Fruit fly (Drosophila melanogaster) whole organism, embryonic: ENCODE data around the gene Gr28a.
A peak's percentile ranks its signal among the peaks of the same experiment; 100 is the strongest.

Source experiments
- Aef1 ChIP-seq: fragments of 200-800 bp; sonication (Bioruptor generic); IDR thresholded peaks from 3 replicates; pipeline ENCODE4 v1.3.6; 2022; ENCODE audit warnings: missing biosample characterization, missing genetic modification characterization
- Asciz ChIP-seq: fragments of 200-800 bp; sonication (Bioruptor generic); optimal IDR thresholded peaks from 2 replicates; lab custom pipeline; 2017; ENCODE audit warnings: missing biosample characterization, mild to moderate bottlenecking, missing genetic modification characterization, missing genetic modification reagents
- Atf3 ChIP-seq: fragments of 200-800 bp; sonication (Bioruptor generic); optimal IDR thresholded peaks from 3 replicates; lab custom pipeline; 2016; ENCODE audit warnings: missing biosample characterization, missing genetic modification characterization
- Blimp-1 ChIP-seq: fragments of 200-800 bp; sonication (Bioruptor generic); optimal IDR thresholded peaks from 3 replicates; lab custom pipeline; 2018; ENCODE audit warnings: missing biosample characterization, missing genetic modification characterization, mild to moderate bottlenecking, moderate library complexity, missing genetic modification reagents
- CG10321 ChIP-seq: fragments of 200-800 bp; sonication (Bioruptor generic); IDR thresholded peaks from 2 replicates; pipeline ENCODE4 v1.3.6; 2022; ENCODE audit warnings: missing biosample characterization, missing genetic modification characterization
- CG11093 ChIP-seq: fragments of 200-800 bp; sonication (Bioruptor generic); IDR thresholded peaks from 3 replicates; pipeline ENCODE4 v1.3.6; 2022; ENCODE audit warnings: missing biosample characterization, missing genetic modification characterization
- CG11504 ChIP-seq: fragments of 200-800 bp; sonication (Bioruptor generic); optimal IDR thresholded peaks from 3 replicates; lab custom pipeline; 2019; ENCODE audit warnings: missing biosample characterization, mild to moderate bottlenecking, missing genetic modification characterization, moderate library complexity
- CG11560 ChIP-seq: fragments of 200-800 bp; sonication (Bioruptor generic); IDR thresholded peaks from 3 replicates; pipeline ENCODE4 v1.3.6; 2022; ENCODE audit warnings: missing biosample characterization, missing genetic modification characterization
- CG11695 ChIP-seq: fragments of 200-800 bp; sonication (Bioruptor generic); IDR thresholded peaks from 3 replicates; pipeline ENCODE4 v1.3.6; 2022; ENCODE audit warnings: missing biosample characterization, missing genetic modification characterization
- CG12942 ChIP-seq: fragments of 200-800 bp; sonication (Bioruptor generic); optimal IDR thresholded peaks from 3 replicates; lab custom pipeline; 2016; ENCODE audit warnings: missing biosample characterization, missing genetic modification characterization
- CG13424 ChIP-seq: fragments of 200-800 bp; sonication (Bioruptor generic); optimal IDR thresholded peaks from 2 replicates; lab custom pipeline; 2019; ENCODE audit warnings: missing biosample characterization, mild to moderate bottlenecking, missing genetic modification characterization, moderate library complexity
- CG14710 ChIP-seq: fragments of 200-800 bp; sonication (Bioruptor generic); optimal IDR thresholded peaks from 3 replicates; lab custom pipeline; 2019; ENCODE audit warnings: missing biosample characterization, mild to moderate bottlenecking, missing genetic modification characterization, moderate library complexity
- CG15269 ChIP-seq: fragments of 200-800 bp; sonication (Bioruptor generic); optimal IDR thresholded peaks from 2 replicates; lab custom pipeline; 2018; ENCODE audit warnings: missing biosample characterization, mild to moderate bottlenecking, missing genetic modification characterization, moderate library complexity
- CG18262 ChIP-seq: fragments of 200-800 bp; optimal IDR thresholded peaks from 3 replicates; lab custom pipeline; 2019; ENCODE audit warnings: missing biosample characterization, mild to moderate bottlenecking, missing genetic modification characterization, moderate library complexity
- CG1832 ChIP-seq: fragments of 200-800 bp; sonication (Bioruptor generic); optimal IDR thresholded peaks from 2 replicates; lab custom pipeline; 2017; ENCODE audit warnings: missing biosample characterization, mild to moderate bottlenecking, missing genetic modification characterization, inconsistent platforms
- CG18599 ChIP-seq: fragments of 200-800 bp; sonication (Bioruptor generic); optimal IDR thresholded peaks from 3 replicates; lab custom pipeline; 2017; ENCODE audit warnings: missing biosample characterization, missing genetic modification characterization, mild to moderate bottlenecking, moderate library complexity, missing genetic modification reagents
- CG31388 ChIP-seq: fragments of 200-800 bp; sonication (Bioruptor generic); optimal IDR thresholded peaks from 2 replicates; lab custom pipeline; 2016; ENCODE audit warnings: missing biosample characterization, missing genetic modification characterization
- CG4404 ChIP-seq: fragments of 200-800 bp; sonication (Bioruptor generic); IDR thresholded peaks from 2 replicates; pipeline ENCODE4 v1.3.6; 2022; ENCODE audit warnings: missing biosample characterization, missing genetic modification characterization
- CG6272 ChIP-seq: fragments of 200-800 bp; sonication (Bioruptor generic); IDR thresholded peaks from 2 replicates; pipeline ENCODE4 v1.3.6; 2022; ENCODE audit warnings: missing biosample characterization, missing genetic modification characterization
- CG6765 ChIP-seq: fragments of 200-800 bp; sonication (Bioruptor generic); optimal IDR thresholded peaks from 3 replicates; lab custom pipeline; 2017; ENCODE audit warnings: missing biosample characterization, mild to moderate bottlenecking, missing genetic modification characterization
- CG7745 ChIP-seq: fragments of 200-800 bp; sonication (Bioruptor generic); optimal IDR thresholded peaks from 2 replicates; lab custom pipeline; 2018; ENCODE audit warnings: missing biosample characterization, mild to moderate bottlenecking, missing genetic modification characterization, moderate library complexity
- Chrac-16 ChIP-seq: fragments of 200-800 bp; sonication (Bioruptor generic); optimal IDR thresholded peaks from 3 replicates; lab custom pipeline; 2016; ENCODE audit warnings: missing biosample characterization, missing genetic modification characterization
- Dfd ChIP-seq, 2 experiments: fragments of >200 bp; optimal IDR thresholded peaks; 2 replicates each; lab custom pipeline; 2017; ENCODE audit warnings: missing biosample characterization in 2 of 2, missing genetic modification characterization in 2 of 2
- Elba2 ChIP-seq: fragments of 200-800 bp; sonication (Bioruptor generic); optimal IDR thresholded peaks from 3 replicates; lab custom pipeline; 2016; ENCODE audit warnings: missing biosample characterization, missing genetic modification characterization
- Fer3 ChIP-seq: fragments of 200-800 bp; sonication (Bioruptor generic); optimal IDR thresholded peaks from 2 replicates; lab custom pipeline; 2018; ENCODE audit warnings: missing biosample characterization, mild to moderate bottlenecking, missing genetic modification characterization, moderate library complexity
- H2.0 ChIP-seq: fragments of 200-800 bp; sonication (Bioruptor generic); IDR thresholded peaks from 2 replicates; pipeline ENCODE4 v1.3.6; 2022; ENCODE audit warnings: missing biosample characterization, missing genetic modification characterization
- Hr3 ChIP-seq: fragments of 200-800 bp; sonication (Bioruptor generic); optimal IDR thresholded peaks from 3 replicates; lab custom pipeline; 2016; ENCODE audit warnings: missing biosample characterization, missing genetic modification characterization
- Hr51 ChIP-seq, 2 experiments: fragments of 200-800 bp; sonication (Bioruptor generic); optimal IDR thresholded peaks; 2 replicates in 1 of 2; 3 replicates in 1 of 2; lab custom pipeline; 2016 to 2018; ENCODE audit warnings: missing biosample characterization in 2 of 2, missing genetic modification characterization in 2 of 2, mild to moderate bottlenecking in 1 of 2, moderate library complexity in 1 of 2
- Lhr ChIP-seq: fragments of 200-800 bp; sonication (Bioruptor generic); optimal IDR thresholded peaks from 3 replicates; lab custom pipeline; 2017; ENCODE audit warnings: mild to moderate bottlenecking, missing biosample characterization, missing genetic modification reagents, missing genetic modification characterization
- Neu2 ChIP-seq: fragments of 200-800 bp; sonication (Bioruptor generic); optimal IDR thresholded peaks from 3 replicates; lab custom pipeline; 2016; ENCODE audit warnings: missing biosample characterization, missing genetic modification characterization, borderline replicate concordance
- PHDP ChIP-seq: fragments of 200-800 bp; sonication (Bioruptor generic); optimal IDR thresholded peaks from 3 replicates; lab custom pipeline; 2018; ENCODE audit warnings: missing biosample characterization, mild to moderate bottlenecking, missing genetic modification characterization, moderate library complexity
- Sin3A ChIP-seq: fragments of >200 bp; optimal IDR thresholded peaks from 2 replicates; lab custom pipeline; 2018
- Sox102F ChIP-seq: fragments of 200-800 bp; sonication (Bioruptor generic); optimal IDR thresholded peaks from 2 replicates; lab custom pipeline; 2018; ENCODE audit warnings: missing biosample characterization, mild to moderate bottlenecking, missing genetic modification characterization, moderate library complexity
- Vsx1 ChIP-seq: fragments of 200-800 bp; sonication (Bioruptor generic); optimal IDR thresholded peaks from 2 replicates; lab custom pipeline; 2017; ENCODE audit warnings: missing biosample characterization, mild to moderate bottlenecking, missing genetic modification characterization, missing genetic modification reagents
- bab2 ChIP-seq: fragments of 200-800 bp; sonication (Bioruptor generic); optimal IDR thresholded peaks from 2 replicates; lab custom pipeline; 2016; ENCODE audit warnings: missing biosample characterization, missing genetic modification characterization
- bsh ChIP-seq, 2 experiments: fragments of 200-800 bp; sonication (Bioruptor generic); optimal IDR thresholded peaks; 2 replicates each; lab custom pipeline; 2017 to 2018; ENCODE audit warnings: mild to moderate bottlenecking in 2 of 2, missing biosample characterization in 2 of 2, missing genetic modification characterization in 2 of 2, moderate library complexity in 1 of 2
- dmrt11E ChIP-seq: fragments of 200-800 bp; sonication (Bioruptor generic); optimal IDR thresholded peaks from 3 replicates; lab custom pipeline; 2018; ENCODE audit warnings: missing biosample characterization, mild to moderate bottlenecking, missing genetic modification characterization, moderate library complexity
- dysf ChIP-seq: fragments of 200-800 bp; sonication (Bioruptor generic); IDR thresholded peaks from 3 replicates; pipeline ENCODE4 v1.3.6; 2022; ENCODE audit warnings: missing biosample characterization, missing genetic modification characterization
- fd3F ChIP-seq: fragments of 200-800 bp; sonication (Bioruptor generic); optimal IDR thresholded peaks from 2 replicates; lab custom pipeline; 2018; ENCODE audit warnings: missing biosample characterization, mild to moderate bottlenecking, missing genetic modification characterization, moderate library complexity
- hth ChIP-seq: fragments of >200 bp; optimal IDR thresholded peaks from 2 replicates; lab custom pipeline; 2017; ENCODE audit warnings: inconsistent platforms
- jumu ChIP-seq: fragments of 200-800 bp; sonication (Bioruptor generic); optimal IDR thresholded peaks from 3 replicates; lab custom pipeline; 2016; ENCODE audit warnings: missing biosample characterization, missing genetic modification characterization
- kah ChIP-seq: fragments of 200-800 bp; sonication (Bioruptor generic); optimal IDR thresholded peaks from 2 replicates; lab custom pipeline; 2018; ENCODE audit warnings: missing biosample characterization, mild to moderate bottlenecking, missing genetic modification characterization
- knrl ChIP-seq: fragments of 200-800 bp; sonication (Bioruptor generic); IDR thresholded peaks from 3 replicates; pipeline ENCODE4 v1.3.6; 2022; ENCODE audit warnings: missing biosample characterization, missing genetic modification characterization; ENCODE audit not compliant: partially characterized antibody
- lab ChIP-seq: fragments of 200-800 bp; sonication (Bioruptor generic); optimal IDR thresholded peaks from 3 replicates; lab custom pipeline; 2017; ENCODE audit warnings: missing biosample characterization, missing genetic modification characterization, mild to moderate bottlenecking, moderate library complexity, missing genetic modification reagents
- mirr ChIP-seq: fragments of 200-800 bp; sonication (Bioruptor generic); optimal IDR thresholded peaks from 3 replicates; lab custom pipeline; 2018; ENCODE audit warnings: missing biosample characterization, mild to moderate bottlenecking, missing genetic modification characterization
- nmo ChIP-seq: fragments of 200-800 bp; sonication (Bioruptor generic); optimal IDR thresholded peaks from 2 replicates; lab custom pipeline; 2018; ENCODE audit warnings: missing biosample characterization, mild to moderate bottlenecking, missing genetic modification characterization, moderate library complexity
- pan ChIP-seq, 4 experiments: fragments of >200 bp in 3 of 4; fragments of 200-800 bp in 1 of 4; sonication (Bioruptor generic) in 1 of 4; optimal IDR thresholded peaks in 3 of 4; IDR thresholded peaks in 1 of 4; 2 replicates each; pipeline versions ENCODE4 v1.3.6 to Lab custom; 2017 to 2022; ENCODE audit warnings: missing biosample characterization in 2 of 4, missing genetic modification characterization in 2 of 4, mixed read lengths in 1 of 4
- row ChIP-seq: fragments of 200-800 bp; sonication (Bioruptor generic); IDR thresholded peaks from 3 replicates; pipeline ENCODE4 v1.3.6; 2022; ENCODE audit warnings: missing biosample characterization, missing genetic modification characterization
- sens ChIP-seq: fragments of 200-800 bp; sonication (Bioruptor generic); peaks from one replicate; lab custom pipeline; 2016; ENCODE audit warnings: missing biosample characterization, missing genetic modification characterization
- sisA ChIP-seq: fragments of 200-800 bp; sonication (Bioruptor generic); IDR thresholded peaks from 2 replicates; pipeline ENCODE4 v1.3.6; 2022; ENCODE audit warnings: missing biosample characterization, missing genetic modification characterization
- twi ChIP-seq: fragments of 200-800 bp; optimal IDR thresholded peaks from 2 replicates; lab custom pipeline; 2019; ENCODE audit warnings: missing biosample characterization, mild to moderate bottlenecking, missing genetic modification characterization, moderate library complexity

Gene Gr28a

DNA sequence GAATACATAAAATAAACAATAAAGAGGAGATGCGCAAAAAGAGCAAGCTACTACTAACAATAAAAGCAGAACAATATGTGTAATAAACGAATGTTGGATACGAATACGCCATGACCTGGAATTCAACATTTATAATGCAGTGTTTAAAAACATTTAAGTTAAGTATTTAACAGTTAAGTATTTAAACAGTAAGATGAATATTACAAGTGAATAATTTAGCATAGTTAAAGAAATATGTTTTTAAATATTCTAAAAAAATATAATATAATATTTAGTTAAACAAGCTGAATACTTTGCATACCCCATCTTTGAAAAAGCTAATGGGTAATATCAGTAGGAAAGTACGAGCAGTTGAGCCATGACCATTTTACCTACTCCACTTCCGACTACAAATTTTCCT is 38.5 kb upstream of the Gr28a start (continued):
- TF ChIP-seq bsh (GFP tag; optimal IDR thresholded peaks at IDR 0.05; lab: Kevin White, UChicago) (peak in 1 of 2 experiments; percentile 7), CG6765 (GFP tag; lab: Kevin White, UChicago) (no peak), CG14710 (tag; lab: Kevin White, UChicago) (no peak), Sin3A (lab: Kevin White, UChicago) (no peak), Dfd (GFP tag; optimal IDR thresholded peaks at IDR 0.05; lab: Kevin White, UChicago) (no peak), CG4404 (GFP tag; lab: Robert Waterston, UW) (no peak), H2.0 (no peak), Hr3 (no peak), kah (GFP tag; lab: Kevin White, UChicago) (no peak), knrl (GFP tag; lab: Robert Waterston, UW) (no peak), sisA (GFP tag; lab: Robert Waterston, UW) (no peak), hth (lab: Kevin White, UChicago) (no peak), CG1832 (GFP tag; lab: Kevin White, UChicago) (no peak), dysf (0 out of 3 replicates have a peak, but pooled peaks have one; percentile 14), twi (tag; lab: Kevin White, UChicago) (no peak), fd3F (GFP tag; lab: Kevin White, UChicago) (no peak), CG18262 (peak; percentile 14), CG11695 (no peak), mirr (GFP tag; lab: Kevin White, UChicago) (no peak), bab2 (GFP tag; lab: Kevin White, UChicago) (no peak), CG15269 (tag; lab: Kevin White, UChicago) (peak; percentile 62), Atf3 (GFP tag; lab: Kevin White, UChicago) (no peak), CG6272 (GFP tag; lab: Robert Waterston, UW) (no peak), CG11504 (tag; lab: Kevin White, UChicago) (peak; percentile 41), Sox102F (GFP tag; lab: Kevin White, UChicago) (peak; percentile 21), Hr51 (GFP tag; optimal IDR thresholded peaks at IDR 0.05; lab: Kevin White, UChicago) (peak in 1 of 2 experiments; percentile 27), CG31388 (GFP tag; lab: Kevin White, UChicago) (no peak), CG10321 (no peak), Fer3 (tag; lab: Kevin White, UChicago) (no peak), Neu2 (GFP tag; lab: Kevin White, UChicago) (no peak), nmo (no peak), Blimp-1 (GFP tag; lab: Kevin White, UChicago) (peak; percentile 18), CG7745 (tag; lab: Kevin White, UChicago) (no peak), CG11093 (GFP tag; lab: Robert Waterston, UW) (no peak), CG13424 (tag; lab: Kevin White, UChicago) (no peak), Elba2 (no peak), PHDP (tag; lab: Kevin White, UChicago) (peak; percentile 27), dmrt11E (no peak), Chrac-16 (GFP tag; lab: Kevin White, UChicago) (no peak), CG18599 (GFP tag; lab: Kevin White, UChicago) (peak; percentile 7), Lhr (no peak), lab (peak; percentile 36), CG12942 (GFP tag; lab: Kevin White, UChicago) (no peak), pan (optimal IDR thresholded peaks at IDR 0.05; lab: Kevin White, UChicago) (no peak), pan (GFP tag; optimal IDR thresholded peaks at IDR 0.05 in 1 of 2, IDR thresholded peaks at IDR 0.05 in 1 of 2) (no peak), sens (GFP tag; lab: Kevin White, UChicago) (no peak), jumu (no peak), Vsx1 (GFP tag; lab: Kevin White, UChicago) (no peak), CG11560 (tag; lab: Robert Waterston, UW) (no peak), Aef1 (no peak), Asciz (GFP tag; lab: Kevin White, UChicago) (no peak), row (GFP tag; lab: Robert Waterston, UW) (peak; percentile 57)
